Worm (Caenorhabditis elegans): ENCODE measurements around the gene F46B3.23.

The F46B3.23 gene

DNA sequence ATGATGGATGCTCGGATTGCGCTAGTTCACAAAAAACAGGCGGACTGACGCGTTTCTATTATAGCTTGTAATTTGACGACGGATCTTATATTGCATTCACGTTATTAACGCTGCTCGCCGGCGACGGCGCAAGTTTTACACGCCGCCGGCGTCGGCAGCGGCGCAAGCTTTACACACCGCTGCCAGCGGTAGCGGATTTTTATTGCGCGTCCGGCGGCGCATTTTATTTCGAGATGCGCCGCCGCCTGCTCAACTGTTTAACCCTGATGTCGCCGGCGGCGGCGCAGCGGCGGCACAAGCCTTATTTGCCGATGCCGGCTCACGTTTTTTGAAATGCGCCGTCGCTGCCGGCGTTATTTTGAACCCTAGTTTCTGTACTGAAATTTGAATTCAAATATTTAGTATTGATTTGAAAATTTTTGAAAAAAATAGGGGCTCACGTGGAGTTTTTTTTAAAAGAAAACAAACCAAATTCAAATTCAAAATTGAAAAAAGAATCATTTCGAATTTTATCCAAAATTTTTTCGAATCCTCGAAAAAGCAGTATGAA is 1.8 kb downstream of the F46B3.23 start, which contains the start of gene ttr-57:
Gene ttr-57, plus strand, starts transcription at position 500 of the 550 bp plus-strand sequence.
- 0 out of 2 replicates have a peak, but pooled peaks have one; percentile 35 for TF ChIP-seq nhr-42 (GFP tag; IDR thresholded peaks at IDR 0.05)
- TF ChIP-seq egl-43 (GFP tag; IDR thresholded peaks at IDR 0.05) = 0 out of 2 replicates have a peak, but pooled peaks have one; percentile 36
- no peak for TF ChIP-seq hlh-11 (tag; optimal IDR thresholded peaks at IDR 0.05)
- TF ChIP-seq ceh-44 (GFP tag; IDR thresholded peaks at IDR 0.05) = no peak
- no peak for TF ChIP-seq dpl-1 (GFP tag; optimal IDR thresholded peaks at IDR 0.05)
- no peak for TF ChIP-seq aly-2 (tag; optimal IDR thresholded peaks at IDR 0.05)
- peak; percentile 86 for TF ChIP-seq set-16 (GFP tag; IDR thresholded peaks at IDR 0.05)
- TF ChIP-seq F44E2.7 (GFP tag; IDR thresholded peaks at IDR 0.05) = 0 out of 2 replicates have a peak, but pooled peaks have one; percentile 69

DNA sequence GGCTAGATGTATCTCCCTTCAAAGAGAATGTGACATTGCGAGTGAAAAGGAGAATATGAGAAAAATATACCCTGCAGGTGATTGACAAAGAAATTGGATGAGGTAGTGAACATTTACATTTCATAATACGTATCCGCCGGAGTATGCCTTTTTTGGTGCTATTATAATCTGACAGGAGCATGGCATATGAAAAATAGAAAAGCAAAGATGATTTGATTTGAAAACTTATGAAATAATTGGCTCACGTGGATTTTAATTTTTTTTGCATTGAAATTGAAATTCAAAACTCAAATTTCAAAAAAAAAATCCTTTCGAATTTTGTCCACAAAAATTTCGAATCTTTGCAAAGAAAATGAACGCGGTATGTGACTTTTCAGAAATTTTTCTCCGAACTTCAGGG is 3.5 kb downstream of the F46B3.23 start, which contains the start of gene ttr-11:
Gene ttr-11, plus strand, starts transcription at position 301 of the 400 bp plus-strand sequence.
- TF ChIP-seq lin-13 (GFP tag; optimal IDR thresholded peaks at IDR 0.05) (no peak), unc-62 (GFP tag; optimal IDR thresholded peaks at IDR 0.05 in 1 of 2) (peak in 1 of 2 experiments; percentile 14), unc-62 (tag; optimal IDR thresholded peaks at IDR 0.05) (no peak)

DNA sequence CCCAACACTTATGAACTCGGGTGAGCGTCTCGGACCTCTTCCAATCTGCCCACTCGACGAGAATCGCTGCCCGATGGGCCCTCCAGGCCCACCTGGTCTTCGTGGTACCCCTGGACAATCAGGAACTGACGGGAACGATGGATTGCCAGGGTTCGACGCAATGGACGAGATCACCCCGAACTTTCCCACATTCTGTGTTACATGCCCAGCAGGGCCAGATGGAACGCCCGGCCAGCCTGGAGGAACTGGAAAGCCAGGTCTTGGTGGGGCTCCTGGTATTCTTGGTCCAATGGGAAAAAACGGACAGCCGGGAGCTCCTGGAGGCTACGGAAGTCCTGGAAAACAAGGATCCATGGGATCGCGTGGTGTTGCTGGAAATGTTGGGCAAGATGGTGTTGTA is 5.8 kb downstream of the F46B3.23 start:
- TF ChIP-seq egl-27 (tag; optimal IDR thresholded peaks at IDR 0.05) (no peak), F44E2.7 (GFP tag; IDR thresholded peaks at IDR 0.05) (0 out of 2 replicates have a peak, but pooled peaks have one; percentile 31), set-16 (GFP tag; IDR thresholded peaks at IDR 0.05) (peak; percentile 76; the same call in 1 of the 2 replicates)

- no peak for TF ChIP-seq dmd-6 (GFP tag; IDR thresholded peaks at IDR 0.05)
- no peak for TF ChIP-seq lin-15B (tag; optimal IDR thresholded peaks at IDR 0.05)
- TF ChIP-seq nhr-77 (tag; optimal IDR thresholded peaks at IDR 0.05) = no peak
- no peak for TF ChIP-seq daf-8 (GFP tag; IDR thresholded peaks at IDR 0.05)
- no peak for TF ChIP-seq ztf-7 (tag; optimal IDR thresholded peaks at IDR 0.05)
- no peak for TF ChIP-seq pqm-1 (tag; optimal IDR thresholded peaks at IDR 0.05)
- TF ChIP-seq lim-7 (GFP tag; IDR thresholded peaks at IDR 0.05) = no peak
- TF ChIP-seq nhr-6 (tag; optimal IDR thresholded peaks at IDR 0.05) = no peak
- TF ChIP-seq nhr-111 (GFP tag; optimal IDR thresholded peaks at IDR 0.05) = no peak
- TF ChIP-seq ces-1 (GFP tag; optimal IDR thresholded peaks at IDR 0.05) = no peak
- TF ChIP-seq jun-1 (tag; optimal IDR thresholded peaks at IDR 0.05) = no peak
- no peak for TF ChIP-seq tra-1 (GFP tag; IDR thresholded peaks at IDR 0.05)
- no peak for TF ChIP-seq set-16 (GFP tag; IDR thresholded peaks at IDR 0.05)
- TF ChIP-seq spr-1 (tag; optimal IDR thresholded peaks at IDR 0.05) = no peak
- TF ChIP-seq tag-97 (GFP tag; IDR thresholded peaks at IDR 0.05) = no peak
- TF ChIP-seq ama-1 (optimal IDR thresholded peaks at IDR 0.05) = no peak
- TF ChIP-seq pha-4 (GFP tag; IDR thresholded peaks at IDR 0.05) = no peak
- TF ChIP-seq pha-4 (tag; optimal IDR thresholded peaks at IDR 0.05) = no peak
- TF ChIP-seq ZK546.5 (tag; optimal IDR thresholded peaks at IDR 0.05) = no peak
These were observed 6.7 kb downstream of the F46B3.23 start, which contains the start of gene col-163 for ce11 chrV:20599795-20600194. Gene col-163 (plus strand): TSS chrV:20600095.

DNA sequence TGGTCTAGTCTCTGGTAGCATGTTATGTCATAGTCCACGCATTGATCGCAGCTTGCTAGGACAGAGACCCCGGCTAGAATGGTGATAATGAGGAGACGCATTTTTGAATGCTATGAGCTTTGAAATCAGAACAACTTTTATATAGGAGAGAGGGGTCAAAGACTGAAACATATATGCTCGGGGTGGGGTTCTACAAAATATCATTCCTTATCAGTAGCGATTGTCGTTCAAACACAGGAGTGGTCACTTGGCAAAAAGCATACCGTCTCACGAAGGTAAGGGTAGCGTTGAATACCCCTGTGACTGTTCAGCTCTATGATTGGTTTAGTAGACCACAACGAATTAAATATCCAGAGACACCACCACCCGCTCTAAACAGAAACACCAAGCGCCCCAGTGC is 9.4 kb downstream of the F46B3.23 start, which contains the start of gene F46B3.1:
Gene F46B3.1, minus strand, starts transcription at position 101 of the 400 bp plus-strand sequence.
- TF ChIP-seq D1046.2 (GFP tag; IDR thresholded peaks at IDR 0.05) = no peak
- no peak for TF ChIP-seq attf-4 (tag; optimal IDR thresholded peaks at IDR 0.05)
- no peak for TF ChIP-seq daf-19 (GFP tag; conservative IDR thresholded peaks at IDR 0.05)
- no peak for TF ChIP-seq dmd-6 (GFP tag; IDR thresholded peaks at IDR 0.05)
- TF ChIP-seq Y5F2A.4 (GFP tag; optimal IDR thresholded peaks at IDR 0.05) = no peak
